Worm (Caenorhabditis elegans) whole organism, young adult: ENCODE data around the gene C09G1.2.
A peak's percentile ranks its signal among the peaks of the same experiment; 100 is the strongest.

Experiments used
- B0019.2 ChIP-seq: fragments of 200-800 bp; sonication (Bioruptor generic); conservative IDR thresholded peaks from 2 replicates; pipeline ENCODE4 v1.3.6; 2022; ENCODE audit warnings: missing genetic modification reagents, missing genetic modification characterization, missing compliant biosample characterization
- C17E4.6 ChIP-seq: fragments of 200-800 bp; sonication (Bioruptor generic); IDR thresholded peaks from 2 replicates; pipeline ENCODE4 v1.3.6; 2022; ENCODE audit warnings: missing genetic modification reagents, missing genetic modification characterization, missing compliant biosample characterization
- F10E7.11 ChIP-seq: sonication (generic microtip); optimal IDR thresholded peaks from 2 replicates; lab custom pipeline; 2017; ENCODE audit warnings: mild to moderate bottlenecking, missing genetic modification characterization, moderate library complexity, missing compliant biosample characterization
- F22D6.2 ChIP-seq: sonication (generic microtip); optimal IDR thresholded peaks from 2 replicates; lab custom pipeline; 2016; ENCODE audit warnings: mild to moderate bottlenecking, missing genetic modification characterization, missing compliant biosample characterization
- F39B2.1 ChIP-seq: fragments of 200-800 bp; sonication (Bioruptor generic); IDR thresholded peaks from 2 replicates; pipeline ENCODE4 v1.3.6; 2022; ENCODE audit warnings: missing genetic modification reagents, missing genetic modification characterization, missing compliant biosample characterization
- F49E8.2 ChIP-seq: sonication (generic microtip); optimal IDR thresholded peaks from 3 replicates; lab custom pipeline; 2017; ENCODE audit warnings: missing genetic modification characterization, mild to moderate bottlenecking, missing compliant biosample characterization, antibody characterized with exemption, moderate library complexity; ENCODE audit not compliant: insufficient read depth
- F57A8.1 ChIP-seq: fragments of 200-800 bp; sonication (Bioruptor generic); optimal IDR thresholded peaks from 2 replicates; lab custom pipeline; 2018; ENCODE audit warnings: mild to moderate bottlenecking, missing genetic modification characterization, moderate library complexity, missing compliant biosample characterization
- F57C9.4 ChIP-seq: sonication (generic microtip); optimal IDR thresholded peaks from 2 replicates; lab custom pipeline; 2017; ENCODE audit warnings: mild to moderate bottlenecking, missing genetic modification characterization, missing compliant biosample characterization
- K11D2.4 ChIP-seq: fragments of 200-800 bp; sonication (Bioruptor generic); IDR thresholded peaks from 2 replicates; pipeline ENCODE4 v1.3.6; 2022; ENCODE audit warnings: missing genetic modification reagents, missing genetic modification characterization, missing compliant biosample characterization
- T26A5.8 ChIP-seq: sonication (generic microtip); optimal IDR thresholded peaks from 2 replicates; lab custom pipeline; 2016; ENCODE audit warnings: missing genetic modification characterization, missing compliant biosample characterization
- Y53F4B.3 ChIP-seq: fragments of 200-800 bp; sonication (Bioruptor generic); IDR thresholded peaks from 2 replicates; pipeline ENCODE4 v1.3.6; 2022; ENCODE audit warnings: missing genetic modification reagents, missing genetic modification characterization, missing compliant biosample characterization
- aptf-2 ChIP-seq: fragments of 200-800 bp; sonication (Bioruptor generic); conservative IDR thresholded peaks from 2 replicates; pipeline ENCODE4 v1.3.6; 2022; ENCODE audit warnings: missing genetic modification reagents, missing genetic modification characterization, missing compliant biosample characterization
- bed-1 ChIP-seq: fragments of 200-800 bp; sonication (Bioruptor generic); IDR thresholded peaks from 2 replicates; pipeline ENCODE4 v1.3.6; 2022; ENCODE audit warnings: missing genetic modification reagents, missing genetic modification characterization, missing compliant biosample characterization
- ceh-79 ChIP-seq: sonication (generic microtip); optimal IDR thresholded peaks from 2 replicates; lab custom pipeline; 2017; ENCODE audit warnings: mild to moderate bottlenecking, missing genetic modification characterization, missing compliant biosample characterization
- ceh-91 ChIP-seq: fragments of 200-800 bp; sonication (Bioruptor generic); IDR thresholded peaks from 2 replicates; pipeline ENCODE4 v1.3.6; 2022; ENCODE audit warnings: missing genetic modification reagents, missing genetic modification characterization, missing compliant biosample characterization
- efl-1 ChIP-seq: fragments of 150-350 bp; optimal IDR thresholded peaks from 2 replicates; lab custom pipeline; 2014; ENCODE audit warnings: missing biosample characterization, missing genetic modification reagents, missing genetic modification characterization
- egrh-3 ChIP-seq: fragments of 200-800 bp; sonication (Bioruptor generic); IDR thresholded peaks from 2 replicates; pipeline ENCODE4 v1.3.6; 2022; ENCODE audit warnings: missing genetic modification reagents, missing genetic modification characterization, missing compliant biosample characterization
- ekl-4 ChIP-seq: fragments of 200-800 bp; sonication (Bioruptor generic); IDR thresholded peaks from 2 replicates; pipeline ENCODE4 v1.3.6; 2022; ENCODE audit warnings: missing genetic modification reagents, missing genetic modification characterization, missing compliant biosample characterization
- fkh-3 ChIP-seq: sonication (generic microtip); optimal IDR thresholded peaks from 2 replicates; lab custom pipeline; 2016; ENCODE audit warnings: mild to moderate bottlenecking, missing genetic modification characterization, missing compliant biosample characterization
- gei-17 ChIP-seq: fragments of 200-800 bp; sonication (Bioruptor generic); optimal IDR thresholded peaks from 2 replicates; lab custom pipeline; 2018; ENCODE audit warnings: mild to moderate bottlenecking, missing genetic modification characterization, missing compliant biosample characterization
- him-1 ChIP-seq: sonication (generic microtip); optimal IDR thresholded peaks from 2 replicates; lab custom pipeline; 2016; ENCODE audit warnings: missing genotype, missing genetic modification reagents, missing genetic modification characterization, missing compliant biosample characterization
- hlh-26 ChIP-seq: fragments of 200-800 bp; sonication (Bioruptor generic); conservative IDR thresholded peaks from 2 replicates; pipeline ENCODE4 v1.3.6; 2022; ENCODE audit warnings: missing genetic modification reagents, missing genetic modification characterization, missing compliant biosample characterization
- hmg-20 ChIP-seq: fragments of 200-800 bp; sonication (Bioruptor generic); IDR thresholded peaks from 2 replicates; pipeline ENCODE4 v1.3.6; 2022; ENCODE audit warnings: missing genetic modification reagents, missing genetic modification characterization, missing compliant biosample characterization
- hrde-1 ChIP-seq: sonication (generic microtip); optimal IDR thresholded peaks from 2 replicates; lab custom pipeline; 2016; ENCODE audit warnings: missing genetic modification characterization, mild to moderate bottlenecking, missing compliant biosample characterization, moderate library complexity, missing genotype, missing genetic modification reagents, borderline replicate concordance
- lin-35 ChIP-seq, 3 experiments: fragments of 150-350 bp in 2 of 3; sonication (generic microtip) in 1 of 3; optimal IDR thresholded peaks; 2 replicates each; lab custom pipeline; 2014 to 2018; ENCODE audit warnings: missing biosample characterization in 3 of 3, missing genetic modification characterization in 3 of 3, missing genetic modification reagents in 3 of 3
- mcd-1 ChIP-seq: fragments of 200-800 bp; sonication (Bioruptor generic); IDR thresholded peaks from 2 replicates; pipeline ENCODE4 v1.3.6; 2022; ENCODE audit warnings: missing genetic modification reagents, missing genetic modification characterization, missing compliant biosample characterization
- mel-28 ChIP-seq: sonication (generic microtip); optimal IDR thresholded peaks from 2 replicates; lab custom pipeline; 2016; ENCODE audit warnings: borderline replicate concordance, mild to moderate bottlenecking, missing genetic modification characterization, missing compliant biosample characterization
- nfyb-1 ChIP-seq: fragments of 200-800 bp; sonication (Bioruptor generic); IDR thresholded peaks from 2 replicates; pipeline ENCODE4 v1.3.6; 2022; ENCODE audit warnings: missing genetic modification reagents, missing genetic modification characterization, missing compliant biosample characterization
- nhr-80 ChIP-seq: sonication (generic microtip); optimal IDR thresholded peaks from 2 replicates; lab custom pipeline; 2016; ENCODE audit warnings: missing genetic modification characterization, missing compliant biosample characterization
- nhr-90 ChIP-seq: sonication (generic microtip); optimal IDR thresholded peaks from 2 replicates; lab custom pipeline; 2016; ENCODE audit warnings: missing genotype, mild to moderate bottlenecking, missing genetic modification characterization, missing compliant biosample characterization
- rec-8 ChIP-seq, 2 experiments: sonication (generic microtip); optimal IDR thresholded peaks; 2 replicates each; lab custom pipeline; 2016; ENCODE audit warnings: mild to moderate bottlenecking in 2 of 2, missing genetic modification characterization in 2 of 2, missing genetic modification reagents in 2 of 2, missing genotype in 2 of 2, missing biosample characterization in 1 of 2, missing compliant biosample characterization in 1 of 2, moderate library complexity in 1 of 2
- repo-1 ChIP-seq: sonication (generic microtip); optimal IDR thresholded peaks from 2 replicates; lab custom pipeline; 2017; ENCODE audit warnings: mild to moderate bottlenecking, missing genetic modification characterization, missing compliant biosample characterization
- snpc-1.3 ChIP-seq: sonication (generic microtip); optimal IDR thresholded peaks from 2 replicates; lab custom pipeline; 2017; ENCODE audit warnings: missing genetic modification characterization, mild to moderate bottlenecking, missing compliant biosample characterization, antibody characterized with exemption, moderate library complexity, missing genotype, missing genetic modification reagents; ENCODE audit not compliant: insufficient read depth
- snpc-4 ChIP-seq, 5 experiments: fragments of 150-350 bp in 1 of 5; sonication (generic microtip) in 4 of 5; optimal IDR thresholded peaks; 2 replicates each; lab custom pipeline; 2014 to 2018; ENCODE audit warnings: missing genetic modification characterization in 5 of 5, missing biosample characterization in 3 of 5, antibody characterized with exemption in 2 of 5, mild to moderate bottlenecking in 2 of 5, missing compliant biosample characterization in 2 of 5, missing genotype in 2 of 5, moderate library complexity in 2 of 5, missing genetic modification reagents in 1 of 5
- sptf-2 ChIP-seq: fragments of 200-800 bp; sonication (Bioruptor generic); optimal IDR thresholded peaks from 2 replicates; lab custom pipeline; 2018; ENCODE audit warnings: mild to moderate bottlenecking, missing genetic modification characterization, missing compliant biosample characterization
- tbp1 ChIP-seq: fragments of 200-800 bp; sonication (Bioruptor generic); optimal IDR thresholded peaks from 2 replicates; lab custom pipeline; 2018; ENCODE audit warnings: mild to moderate bottlenecking, missing genetic modification characterization, missing compliant biosample characterization
- unc-62 ChIP-seq: fragments of 150-350 bp; optimal IDR thresholded peaks from 2 replicates; lab custom pipeline; 2014; ENCODE audit warnings: missing biosample characterization, missing genetic modification reagents, missing genetic modification characterization
- xnd-1 ChIP-seq: sonication (generic microtip); optimal IDR thresholded peaks from 2 replicates; lab custom pipeline; 2016; ENCODE audit warnings: missing genotype, missing genetic modification reagents, missing genetic modification characterization, missing compliant biosample characterization
- zfh-2 ChIP-seq: fragments of 200-800 bp; sonication (Bioruptor generic); conservative IDR thresholded peaks from 2 replicates; pipeline ENCODE4 v1.3.6; 2022; ENCODE audit warnings: missing genetic modification reagents, missing genetic modification characterization, missing compliant biosample characterization
- ztf-22 ChIP-seq: fragments of 200-800 bp; sonication (Bioruptor generic); optimal IDR thresholded peaks from 2 replicates; lab custom pipeline; 2018; ENCODE audit warnings: mild to moderate bottlenecking, missing genetic modification characterization, moderate library complexity, missing compliant biosample characterization
- ztf-6 ChIP-seq: fragments of 200-800 bp; sonication (Bioruptor generic); IDR thresholded peaks from 2 replicates; pipeline ENCODE4 v1.3.6; 2022; ENCODE audit warnings: missing genetic modification reagents, missing genetic modification characterization, missing compliant biosample characterization

The C09G1.2 gene

ce11 chrX:15982630-15983029 lies at the start of gene C09G1.2:
Gene C09G1.2 (minus strand): TSS chrX:15982730.
- no peak for TF ChIP-seq him-1
- no peak for TF ChIP-seq snpc-1.3 (tag; lab: Kevin White, UChicago)
- TF ChIP-seq F22D6.2 (tag; lab: Kevin White, UChicago): no peak
- no peak for TF ChIP-seq bed-1
- no peak for TF ChIP-seq F57C9.4 (tag; lab: Kevin White, UChicago)

ce11 chrX:16030506-16030905 lies 48.0 kb upstream of the C09G1.2 start, which contains the start of gene mboa-1:
Gene mboa-1 (plus strand): TSS chrX:16030806.
- TF ChIP-seq hlh-26 (GFP tag; lab: Robert Waterston, UW) (no peak), K11D2.4 (GFP tag; lab: Robert Waterston, UW) (no peak), ztf-22 (GFP tag; lab: Kevin White, UChicago) (no peak), sptf-2 (GFP tag; lab: Kevin White, UChicago) (no peak), ceh-79 (no peak), F39B2.1 (GFP tag; lab: Robert Waterston, UW) (no peak), hrde-1 (no peak), F49E8.2 (tag; lab: Kevin White, UChicago) (no peak), egrh-3 (GFP tag; lab: Robert Waterston, UW) (no peak), mcd-1 (GFP tag; lab: Robert Waterston, UW) (no peak)

- TF ChIP-seq unc-62 (GFP tag; lab: Kevin White, UChicago) (no peak), snpc-4 (GFP tag; optimal IDR thresholded peaks at IDR 0.05; lab: Kevin White, UChicago) (no peak), snpc-4 (tag; optimal IDR thresholded peaks at IDR 0.05; lab: Kevin White, UChicago) (no peak), repo-1 (tag; lab: Kevin White, UChicago) (no peak), lin-35 (GFP tag; optimal IDR thresholded peaks at IDR 0.05; lab: Kevin White, UChicago) (no peak), mel-28 (no peak), T26A5.8 (tag; lab: Kevin White, UChicago) (no peak), mcd-1 (GFP tag; lab: Robert Waterston, UW) (no peak), B0019.2 (no peak), zfh-2 (GFP tag; lab: Robert Waterston, UW) (peak; percentile 76), egrh-3 (GFP tag; lab: Robert Waterston, UW) (peak; percentile 56; the same call in 1 of the 2 replicates)
Observed at ce11 chrX:16028980-16029379, 46.5 kb upstream of the C09G1.2 start.

ce11 chrX:16024558-16024957 lies 42.0 kb upstream of the C09G1.2 start:
- TF ChIP-seq ekl-4 (GFP tag; lab: Robert Waterston, UW) (0 out of 2 replicates have a peak, but pooled peaks have one; percentile 46), F49E8.2 (tag; lab: Kevin White, UChicago) (no peak), snpc-1.3 (tag; lab: Kevin White, UChicago) (no peak), F10E7.11 (tag; lab: Kevin White, UChicago) (no peak), Y53F4B.3 (GFP tag; lab: Robert Waterston, UW) (no peak), ceh-91 (GFP tag; lab: Robert Waterston, UW) (no peak), rec-8 (tag; optimal IDR thresholded peaks at IDR 0.05; lab: Kevin White, UChicago) (no peak), aptf-2 (GFP tag; lab: Robert Waterston, UW) (no peak), F57A8.1 (GFP tag; lab: Kevin White, UChicago) (peak; percentile 32), B0019.2 (no peak), T26A5.8 (tag; lab: Kevin White, UChicago) (no peak), F57C9.4 (tag; lab: Kevin White, UChicago) (no peak), ztf-6 (GFP tag; lab: Robert Waterston, UW) (no peak), xnd-1 (no peak), efl-1 (no peak), hmg-20 (GFP tag; lab: Robert Waterston, UW) (no peak), nfyb-1 (GFP tag; lab: Robert Waterston, UW) (peak; percentile 82), nhr-90 (tag; lab: Kevin White, UChicago) (no peak), K11D2.4 (GFP tag; lab: Robert Waterston, UW) (peak; percentile 56; the same call in 1 of the 2 replicates), hrde-1 (no peak), gei-17 (GFP tag; lab: Kevin White, UChicago) (peak; percentile 50), C17E4.6 (no peak), fkh-3 (tag; lab: Kevin White, UChicago) (no peak), hlh-26 (GFP tag; lab: Robert Waterston, UW) (no peak), tbp1 (GFP tag; lab: Kevin White, UChicago) (no peak), nhr-80 (tag; lab: Kevin White, UChicago) (peak; percentile 85)
